Worm (Caenorhabditis elegans) whole organism, L1 larva: ENCODE results near the gene fkh-5.

Experiments
- hlh-4 ChIP-seq: sonication (generic microtip); optimal IDR thresholded peaks from 2 replicates; lab custom pipeline; 2016; ENCODE audit warnings: mild to moderate bottlenecking, missing genetic modification characterization, missing compliant biosample characterization
- lin-13 ChIP-seq: fragments of 150-350 bp; optimal IDR thresholded peaks from 2 replicates; lab custom pipeline; 2014; ENCODE audit warnings: missing biosample characterization, missing genetic modification reagents, missing genetic modification characterization
- nhr-76 ChIP-seq: sonication (generic microtip); optimal IDR thresholded peaks from 2 replicates; lab custom pipeline; 2017; ENCODE audit warnings: missing biosample characterization, missing genetic modification characterization
- zag-1 ChIP-seq: fragments of 150-350 bp; optimal IDR thresholded peaks from 2 replicates; lab custom pipeline; 2014; ENCODE audit warnings: missing biosample characterization, missing genetic modification characterization

DNA sequence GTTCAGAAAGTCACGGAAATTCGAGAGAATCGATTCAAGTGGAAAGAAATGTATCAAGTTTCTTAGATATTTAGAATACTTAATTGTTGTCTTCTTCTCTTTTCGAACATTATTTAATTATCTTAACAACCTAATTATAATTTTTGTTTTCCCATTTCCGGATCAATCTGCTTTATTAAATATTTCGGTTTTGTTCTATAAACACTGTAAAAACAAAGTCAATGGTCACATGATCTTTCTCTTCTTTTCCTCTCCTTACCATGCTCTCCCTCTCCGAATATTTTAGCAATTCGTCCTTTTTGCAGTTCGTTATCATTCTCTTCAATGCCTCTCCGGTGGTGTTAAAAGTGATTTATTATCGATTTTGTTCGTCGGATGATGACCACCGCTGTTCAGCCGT lies 47.9 kb upstream of the fkh-5 start, which contains the start of gene tag-325:
- TF ChIP-seq zag-1: no peak
- TF ChIP-seq hlh-4 (tag; lab: Kevin White, UChicago): no peak
- TF ChIP-seq lin-13 (GFP tag; lab: Kevin White, UChicago): no peak
- no peak for TF ChIP-seq nhr-76 (tag; lab: Kevin White, UChicago)
